Worm (Caenorhabditis elegans) whole organism, L4/young adult: ENCODE results near the gene ceh-1.

ENCODE experiments used
- W03F9.2 ChIP-seq: fragments of 150-350 bp; optimal IDR thresholded peaks from 2 replicates; lab custom pipeline; 2014; ENCODE audit warnings: missing biosample characterization, missing genetic modification characterization
- dao-5 ChIP-seq: sonication (generic microtip); optimal IDR thresholded peaks from 2 replicates; lab custom pipeline; 2016; ENCODE audit warnings: missing genotype, missing genetic modification characterization, moderate library complexity, missing compliant biosample characterization
- him-1 ChIP-seq: sonication (generic microtip); optimal IDR thresholded peaks from 2 replicates; lab custom pipeline; 2016; ENCODE audit warnings: missing genotype, missing genetic modification reagents, missing genetic modification characterization, missing compliant biosample characterization

ce11 chrX:4673165-4673756 is 19.3 kb upstream of the ceh-1 start, which contains the start of gene tmem-135:
- TF ChIP-seq him-1 (tag; lab: Kevin White, UChicago) (no peak), W03F9.2 (tag; lab: Kevin White, UChicago) (no peak), dao-5 (tag; lab: Kevin White, UChicago) (no peak)
